Worm (Caenorhabditis elegans) whole organism, late embryonic: Measurements from ENCODE around the gene decr-1.3.

Source experiments
- Y22D7AL.16 ChIP-seq: sonication (generic microtip); optimal IDR thresholded peaks from 2 replicates; lab custom pipeline; 2016; ENCODE audit warnings: missing genetic modification characterization, missing compliant biosample characterization
- ahr-1 ChIP-seq: sonication (generic microtip); optimal IDR thresholded peaks from 2 replicates; lab custom pipeline; 2016; ENCODE audit warnings: missing genetic modification characterization, missing compliant biosample characterization
- ama-1 ChIP-seq: fragments of 150-350 bp; optimal IDR thresholded peaks from 2 replicates; lab custom pipeline; 2014
- ceh-19 ChIP-seq: fragments of 200-800 bp; sonication (Bioruptor generic); optimal IDR thresholded peaks from 2 replicates; lab custom pipeline; 2018; ENCODE audit warnings: mild to moderate bottlenecking, missing genetic modification characterization, missing compliant biosample characterization
- ets-4 ChIP-seq: sonication (generic microtip); optimal IDR thresholded peaks from 2 replicates; lab custom pipeline; 2016; ENCODE audit warnings: missing genetic modification characterization, missing compliant biosample characterization
- hlh-6 ChIP-seq: sonication (generic microtip); optimal IDR thresholded peaks from 2 replicates; lab custom pipeline; 2016; ENCODE audit warnings: missing genotype, missing genetic modification characterization, missing compliant biosample characterization
- pat-9 ChIP-seq: fragments of 200-800 bp; sonication (Bioruptor generic); optimal IDR thresholded peaks from 2 replicates; lab custom pipeline; 2018; ENCODE audit warnings: mild to moderate bottlenecking, missing genetic modification characterization, moderate library complexity, missing compliant biosample characterization
- rnt-1 ChIP-seq: sonication (generic microtip); optimal IDR thresholded peaks from 2 replicates; lab custom pipeline; 2016; ENCODE audit warnings: missing genetic modification characterization, missing compliant biosample characterization

DNA sequence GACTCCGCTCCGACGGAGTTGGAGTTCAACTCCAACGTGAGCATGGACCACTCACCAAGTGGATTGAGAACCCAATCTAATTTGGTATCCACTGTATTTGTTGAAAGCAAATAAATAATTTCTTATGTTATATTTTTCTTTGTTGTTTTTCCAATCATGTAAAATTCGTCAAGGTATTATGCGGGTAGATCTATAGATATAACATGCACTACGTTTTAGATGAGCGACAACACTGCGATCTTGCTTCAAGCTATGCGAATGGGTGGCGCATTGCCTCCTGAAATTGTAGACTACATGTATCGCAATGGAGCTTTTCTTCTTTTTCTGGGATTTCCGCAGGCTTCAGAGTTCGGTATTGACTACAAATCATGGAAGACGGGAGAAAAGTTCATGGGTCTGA, 28.8 kb downstream of the decr-1.3 start, which contains the start of gene F10B5.2:
- TF ChIP-seq ama-1 (lab: Kevin White, UChicago) (no peak), ceh-19 (GFP tag; lab: Kevin White, UChicago) (no peak), pat-9 (no peak), Y22D7AL.16 (tag; lab: Kevin White, UChicago) (no peak), ets-4 (no peak), ahr-1 (tag; lab: Kevin White, UChicago) (no peak), hlh-6 (tag; lab: Kevin White, UChicago) (no peak), rnt-1 (tag; lab: Kevin White, UChicago) (no peak)
